Fruit fly (Drosophila melanogaster) whole organism, embryonic: ENCODE data around the gene Sbds.
A peak's percentile ranks its signal among the peaks of the same experiment; 100 is the strongest.

Source experiments
- Blimp-1 ChIP-seq: fragments of 200-800 bp; sonication (Bioruptor generic); optimal IDR thresholded peaks from 3 replicates; lab custom pipeline; 2018; ENCODE audit warnings: missing biosample characterization, missing genetic modification characterization, mild to moderate bottlenecking, moderate library complexity, missing genetic modification reagents
- Bteb2 ChIP-seq: fragments of 200-800 bp; sonication (Bioruptor generic); optimal IDR thresholded peaks from 2 replicates; lab custom pipeline; 2016; ENCODE audit warnings: missing biosample characterization, missing genetic modification characterization
- CG11560 ChIP-seq: fragments of 200-800 bp; sonication (Bioruptor generic); IDR thresholded peaks from 3 replicates; pipeline ENCODE4 v1.3.6; 2022; ENCODE audit warnings: missing biosample characterization, missing genetic modification characterization
- CG12391 ChIP-seq: fragments of 200-800 bp; sonication (Bioruptor generic); optimal IDR thresholded peaks from 3 replicates; lab custom pipeline; 2018; ENCODE audit warnings: missing biosample characterization, mild to moderate bottlenecking, missing genetic modification characterization, moderate library complexity
- CG1529 ChIP-seq: fragments of 200-800 bp; sonication (Bioruptor generic); optimal IDR thresholded peaks from 3 replicates; lab custom pipeline; 2018; ENCODE audit warnings: missing biosample characterization, missing genetic modification characterization
- CG15479 ChIP-seq: fragments of 200-800 bp; sonication (Bioruptor generic); optimal IDR thresholded peaks from 3 replicates; lab custom pipeline; 2019; ENCODE audit warnings: missing biosample characterization, mild to moderate bottlenecking, missing genetic modification characterization, moderate library complexity
- CG15696 ChIP-seq: fragments of 200-800 bp; sonication (Bioruptor generic); optimal IDR thresholded peaks from 2 replicates; lab custom pipeline; 2019; ENCODE audit warnings: missing biosample characterization, mild to moderate bottlenecking, missing genetic modification characterization, moderate library complexity
- CG16815 ChIP-seq: fragments of 200-800 bp; sonication (Bioruptor generic); optimal IDR thresholded peaks from 3 replicates; lab custom pipeline; 2017; ENCODE audit warnings: missing biosample characterization, mild to moderate bottlenecking, missing genetic modification characterization
- CG17359 ChIP-seq: fragments of 200-800 bp; sonication (Bioruptor generic); optimal IDR thresholded peaks from 3 replicates; lab custom pipeline; 2018; ENCODE audit warnings: missing biosample characterization, mild to moderate bottlenecking, missing genetic modification characterization, moderate library complexity
- CG17568 ChIP-seq: fragments of 200-800 bp; sonication (Bioruptor generic); optimal IDR thresholded peaks from 2 replicates; lab custom pipeline; 2018; ENCODE audit warnings: missing biosample characterization, mild to moderate bottlenecking, missing genetic modification characterization, moderate library complexity
- CG17612 ChIP-seq: fragments of 200-800 bp; sonication (Bioruptor generic); IDR thresholded peaks from 2 replicates; pipeline ENCODE4 v1.3.6; 2022; ENCODE audit warnings: missing biosample characterization, missing genetic modification characterization
- CG18262 ChIP-seq: fragments of 200-800 bp; optimal IDR thresholded peaks from 3 replicates; lab custom pipeline; 2019; ENCODE audit warnings: missing biosample characterization, mild to moderate bottlenecking, missing genetic modification characterization, moderate library complexity
- CG2202 ChIP-seq: fragments of 200-800 bp; sonication (Bioruptor generic); optimal IDR thresholded peaks from 2 replicates; lab custom pipeline; 2018; ENCODE audit warnings: missing biosample characterization, mild to moderate bottlenecking, missing genetic modification characterization
- CG3281 ChIP-seq: fragments of 200-800 bp; sonication (Bioruptor generic); optimal IDR thresholded peaks from 3 replicates; lab custom pipeline; 2017; ENCODE audit warnings: missing biosample characterization, mild to moderate bottlenecking, missing genetic modification characterization
- CG3838 ChIP-seq: fragments of 200-800 bp; sonication (Bioruptor generic); optimal IDR thresholded peaks from 3 replicates; lab custom pipeline; 2016; ENCODE audit warnings: missing biosample characterization, missing genetic modification characterization
- CG6765 ChIP-seq: fragments of 200-800 bp; sonication (Bioruptor generic); optimal IDR thresholded peaks from 3 replicates; lab custom pipeline; 2017; ENCODE audit warnings: missing biosample characterization, mild to moderate bottlenecking, missing genetic modification characterization
- CG6854 ChIP-seq: fragments of 200-800 bp; sonication (Bioruptor generic); optimal IDR thresholded peaks from 3 replicates; lab custom pipeline; 2017; ENCODE audit warnings: missing biosample characterization, mild to moderate bottlenecking, missing genetic modification characterization
- CG7745 ChIP-seq: fragments of 200-800 bp; sonication (Bioruptor generic); optimal IDR thresholded peaks from 2 replicates; lab custom pipeline; 2018; ENCODE audit warnings: missing biosample characterization, mild to moderate bottlenecking, missing genetic modification characterization, moderate library complexity
- CG9215 ChIP-seq: fragments of 200-800 bp; sonication (Bioruptor generic); IDR thresholded peaks from 2 replicates; pipeline ENCODE4 v1.3.6; 2022; ENCODE audit warnings: missing biosample characterization, missing genetic modification characterization
- CG9817 ChIP-seq: fragments of 200-800 bp; sonication (Bioruptor generic); optimal IDR thresholded peaks from 2 replicates; lab custom pipeline; 2018; ENCODE audit warnings: missing biosample characterization, mild to moderate bottlenecking, missing genetic modification characterization, moderate library complexity
- Camta ChIP-seq: fragments of 200-800 bp; sonication (Bioruptor generic); optimal IDR thresholded peaks from 2 replicates; lab custom pipeline; 2016; ENCODE audit warnings: missing biosample characterization, missing genetic modification characterization
- Dek ChIP-seq: fragments of 200-800 bp; sonication (Bioruptor generic); optimal IDR thresholded peaks from 3 replicates; lab custom pipeline; 2019; ENCODE audit warnings: missing biosample characterization, mild to moderate bottlenecking, missing genetic modification characterization, moderate library complexity
- Elba2 ChIP-seq: fragments of 200-800 bp; sonication (Bioruptor generic); optimal IDR thresholded peaks from 3 replicates; lab custom pipeline; 2016; ENCODE audit warnings: missing biosample characterization, missing genetic modification characterization
- Ets65A ChIP-seq: fragments of 200-800 bp; sonication (Bioruptor generic); peaks from one replicate; lab custom pipeline; 2016; ENCODE audit warnings: missing biosample characterization, missing genetic modification characterization
- HLH3B ChIP-seq: fragments of 200-800 bp; sonication (Bioruptor generic); IDR thresholded peaks from 2 replicates; pipeline ENCODE4 v1.3.6; 2022; ENCODE audit warnings: missing biosample characterization, missing genetic modification characterization
- Hey ChIP-seq: fragments of 200-800 bp; sonication (Bioruptor generic); optimal IDR thresholded peaks from 3 replicates; lab custom pipeline; 2018; ENCODE audit warnings: missing biosample characterization, mild to moderate bottlenecking, missing genetic modification characterization
- Hr3 ChIP-seq: fragments of 200-800 bp; sonication (Bioruptor generic); optimal IDR thresholded peaks from 3 replicates; lab custom pipeline; 2016; ENCODE audit warnings: missing biosample characterization, missing genetic modification characterization
- NFAT ChIP-seq: fragments of 200-800 bp; sonication (Bioruptor generic); IDR thresholded peaks from 2 replicates; pipeline ENCODE4 v1.3.6; 2022; ENCODE audit warnings: missing biosample characterization, missing genetic modification characterization
- Neu2 ChIP-seq: fragments of 200-800 bp; sonication (Bioruptor generic); optimal IDR thresholded peaks from 3 replicates; lab custom pipeline; 2016; ENCODE audit warnings: missing biosample characterization, missing genetic modification characterization, borderline replicate concordance
- Nf-YC ChIP-seq: fragments of 200-800 bp; optimal IDR thresholded peaks from 3 replicates; lab custom pipeline; 2019; ENCODE audit warnings: missing biosample characterization, mild to moderate bottlenecking, missing genetic modification characterization, moderate library complexity
- Poxn ChIP-seq: fragments of 200-800 bp; sonication (Bioruptor generic); IDR thresholded peaks from 2 replicates; pipeline ENCODE4 v1.3.6; 2022; ENCODE audit warnings: missing biosample characterization, missing genetic modification characterization
- Tbp ChIP-seq: fragments of >200 bp; optimal IDR thresholded peaks from 2 replicates; lab custom pipeline; 2018; ENCODE audit warnings: missing biosample characterization, missing genetic modification characterization
- az2 ChIP-seq: fragments of 200-800 bp; sonication (Bioruptor generic); optimal IDR thresholded peaks from 3 replicates; lab custom pipeline; 2016; ENCODE audit warnings: missing biosample characterization, missing genetic modification characterization
- croc ChIP-seq: fragments of 200-800 bp; sonication (Bioruptor generic); conservative IDR thresholded peaks from 3 replicates; pipeline ENCODE4 v1.3.6; 2022; ENCODE audit warnings: missing biosample characterization, missing genetic modification characterization
- fd64A ChIP-seq: fragments of 200-800 bp; sonication (Bioruptor generic); optimal IDR thresholded peaks from 3 replicates; lab custom pipeline; 2018; ENCODE audit warnings: missing biosample characterization, mild to moderate bottlenecking, missing genetic modification characterization
- her ChIP-seq: fragments of 200-800 bp; sonication (Bioruptor generic); optimal IDR thresholded peaks from 2 replicates; lab custom pipeline; 2016; ENCODE audit warnings: missing biosample characterization, missing genetic modification characterization
- hth ChIP-seq: fragments of >200 bp; optimal IDR thresholded peaks from 2 replicates; lab custom pipeline; 2017; ENCODE audit warnings: inconsistent platforms
- insv ChIP-seq, 2 experiments: fragments of 200-800 bp; sonication (Bioruptor generic); optimal IDR thresholded peaks; 3 replicates each; lab custom pipeline; 2016 to 2018; ENCODE audit warnings: missing biosample characterization in 2 of 2, missing genetic modification characterization in 2 of 2
- knrl ChIP-seq: fragments of 200-800 bp; sonication (Bioruptor generic); IDR thresholded peaks from 3 replicates; pipeline ENCODE4 v1.3.6; 2022; ENCODE audit warnings: missing biosample characterization, missing genetic modification characterization; ENCODE audit not compliant: partially characterized antibody
- lab ChIP-seq: fragments of 200-800 bp; sonication (Bioruptor generic); optimal IDR thresholded peaks from 3 replicates; lab custom pipeline; 2017; ENCODE audit warnings: missing biosample characterization, missing genetic modification characterization, mild to moderate bottlenecking, moderate library complexity, missing genetic modification reagents
- maf-S ChIP-seq: fragments of 200-800 bp; sonication (Bioruptor generic); optimal IDR thresholded peaks from 2 replicates; lab custom pipeline; 2016; ENCODE audit warnings: missing biosample characterization, missing genetic modification characterization
- nau ChIP-seq: fragments of 200-800 bp; sonication (Bioruptor generic); optimal IDR thresholded peaks from 3 replicates; lab custom pipeline; 2017; ENCODE audit warnings: missing biosample characterization, mild to moderate bottlenecking, missing genetic modification characterization, missing genetic modification reagents
- odd ChIP-seq: fragments of 200-800 bp; sonication (Bioruptor generic); optimal IDR thresholded peaks from 2 replicates; lab custom pipeline; 2017; ENCODE audit warnings: missing biosample characterization, mild to moderate bottlenecking, missing genetic modification characterization
- otp ChIP-seq: fragments of 200-800 bp; sonication (Bioruptor generic); IDR thresholded peaks from 3 replicates; pipeline ENCODE4, ENCODE4 v1.3.6; 2022; ENCODE audit warnings: missing biosample characterization, missing genetic modification characterization
- phol ChIP-seq: fragments of 200-800 bp; sonication (Bioruptor generic); optimal IDR thresholded peaks from 3 replicates; lab custom pipeline; 2018; ENCODE audit warnings: missing biosample characterization, mild to moderate bottlenecking, missing genetic modification characterization, moderate library complexity
- ranshi ChIP-seq: fragments of 200-800 bp; sonication (Bioruptor generic); IDR thresholded peaks from 2 replicates; pipeline ENCODE4 v1.3.6; 2022; ENCODE audit warnings: missing biosample characterization, missing genetic modification characterization
- repo ChIP-seq: fragments of 200-800 bp; sonication (Bioruptor generic); optimal IDR thresholded peaks from 2 replicates; lab custom pipeline; 2016; ENCODE audit warnings: missing biosample characterization, missing genetic modification characterization
- row ChIP-seq: fragments of 200-800 bp; sonication (Bioruptor generic); IDR thresholded peaks from 3 replicates; pipeline ENCODE4 v1.3.6; 2022; ENCODE audit warnings: missing biosample characterization, missing genetic modification characterization
- sens ChIP-seq: fragments of 200-800 bp; sonication (Bioruptor generic); peaks from one replicate; lab custom pipeline; 2016; ENCODE audit warnings: missing biosample characterization, missing genetic modification characterization
- tap ChIP-seq: fragments of 200-800 bp; optimal IDR thresholded peaks from 3 replicates; lab custom pipeline; 2019; ENCODE audit warnings: missing biosample characterization, mild to moderate bottlenecking, missing genetic modification characterization, moderate library complexity
- tgo ChIP-seq: fragments of 200-800 bp; sonication (Bioruptor generic); IDR thresholded peaks from 3 replicates; pipeline ENCODE4 v1.3.6; 2022; ENCODE audit warnings: missing biosample characterization, missing genetic modification characterization
- toy ChIP-seq: fragments of 200-800 bp; sonication (Bioruptor generic); IDR thresholded peaks from 2 replicates; pipeline ENCODE4 v1.3.6; 2022; ENCODE audit warnings: missing biosample characterization, missing genetic modification characterization

Gene Sbds

dm6 chr3L:6797395-6798006 lies 44.8 kb downstream of the Sbds start (continued):
- peak; percentile 43; the same call in 1 of the 2 replicates for TF ChIP-seq ranshi (GFP tag; lab: Robert Waterston, UW)
- TF ChIP-seq NFAT (GFP tag; lab: Robert Waterston, UW), result no peak
- TF ChIP-seq row, result peak; percentile 49
- no peak for TF ChIP-seq tgo (GFP tag; lab: Robert Waterston, UW)
- TF ChIP-seq CG15696 (tag; lab: Kevin White, UChicago), result no peak
- TF ChIP-seq Camta (GFP tag; lab: Kevin White, UChicago), result no peak
- TF ChIP-seq insv (GFP tag; optimal IDR thresholded peaks at IDR 0.05; lab: Kevin White, UChicago), result no peak
- no peak for TF ChIP-seq CG7745
- no peak for TF ChIP-seq Neu2 (GFP tag; lab: Kevin White, UChicago)
- TF ChIP-seq nau (GFP tag; lab: Kevin White, UChicago), result no peak
- TF ChIP-seq her (GFP tag; lab: Kevin White, UChicago), result no peak
- no peak for TF ChIP-seq Ets65A (GFP tag; lab: Kevin White, UChicago)
- TF ChIP-seq knrl, result no peak
- TF ChIP-seq hth (lab: Kevin White, UChicago), result no peak
- no peak for TF ChIP-seq Hey (tag; lab: Kevin White, UChicago)
- no peak for TF ChIP-seq CG17612
- TF ChIP-seq Blimp-1 (GFP tag; lab: Kevin White, UChicago), result peak; percentile 34
- TF ChIP-seq az2, result no peak
- TF ChIP-seq tap, result no peak
- TF ChIP-seq CG15479 (GFP tag; lab: Kevin White, UChicago), result no peak
- peak; percentile 2 for TF ChIP-seq CG17359 (tag; lab: Kevin White, UChicago)
- peak; percentile 2 for TF ChIP-seq Hr3 (GFP tag; lab: Kevin White, UChicago)
- TF ChIP-seq odd (GFP tag; lab: Kevin White, UChicago), result no peak
- no peak for TF ChIP-seq CG9817 (tag; lab: Kevin White, UChicago)
- TF ChIP-seq CG9215 (GFP tag; lab: Robert Waterston, UW), result no peak
- TF ChIP-seq Elba2, result no peak
- TF ChIP-seq CG3281 (GFP tag; lab: Kevin White, UChicago), result no peak
- no peak for TF ChIP-seq HLH3B
- TF ChIP-seq CG16815 (GFP tag; lab: Kevin White, UChicago), result peak; percentile 0
- TF ChIP-seq sens (GFP tag; lab: Kevin White, UChicago), result no peak
- TF ChIP-seq lab (GFP tag; lab: Kevin White, UChicago), result no peak
- TF ChIP-seq CG2202 (tag; lab: Kevin White, UChicago), result no peak
- TF ChIP-seq CG11560, result no peak
- no peak for TF ChIP-seq Bteb2
- no peak for TF ChIP-seq CG6765 (GFP tag; lab: Kevin White, UChicago)
- no peak for TF ChIP-seq toy
- peak; percentile 50 for TF ChIP-seq CG12391 (tag; lab: Kevin White, UChicago)
- TF ChIP-seq CG6854, result no peak
- no peak for TF ChIP-seq CG17568
- no peak; the same call in 2 of the 3 replicates for TF ChIP-seq croc (GFP tag; lab: Robert Waterston, UW)
- TF ChIP-seq Poxn (GFP tag; lab: Robert Waterston, UW), result no peak
- TF ChIP-seq Nf-YC (tag; lab: Kevin White, UChicago), result no peak
- no peak for TF ChIP-seq Dek (tag; lab: Kevin White, UChicago)
- no peak for TF ChIP-seq fd64A (GFP tag; lab: Kevin White, UChicago)
- TF ChIP-seq maf-S (GFP tag; lab: Kevin White, UChicago), result no peak
- no peak for TF ChIP-seq otp (GFP tag; lab: Robert Waterston, UW)
- peak; percentile 58 for TF ChIP-seq phol (tag; lab: Kevin White, UChicago)
- peak; percentile 61 for TF ChIP-seq CG18262 (tag; lab: Kevin White, UChicago)
- no peak for TF ChIP-seq repo
- no peak for TF ChIP-seq CG1529 (GFP tag; lab: Kevin White, UChicago)
- TF ChIP-seq CG3838 (GFP tag; lab: Kevin White, UChicago), result no peak
- no peak for TF ChIP-seq Tbp (GFP tag; lab: Kevin White, UChicago)
